Worm (Caenorhabditis elegans): ENCODE measurements around the gene K04F1.9.

DNA sequence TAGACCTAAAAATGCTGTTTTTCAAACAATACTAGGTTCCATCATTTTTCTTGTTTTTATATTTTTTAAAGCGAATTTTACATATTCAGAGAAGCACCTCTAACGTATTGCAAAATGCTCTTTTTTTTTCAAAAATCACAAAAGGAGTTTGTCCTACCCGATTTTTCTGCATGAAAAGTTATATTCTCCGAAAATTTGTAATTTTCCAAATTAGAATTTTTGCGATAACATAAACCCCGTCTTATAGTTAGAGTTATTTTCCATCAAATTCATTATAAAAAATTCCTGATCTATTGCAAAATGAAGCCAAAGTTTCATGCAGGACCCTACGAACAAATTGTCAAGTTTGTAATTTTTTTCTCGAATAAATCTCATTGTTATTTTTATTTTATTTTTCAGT is 43.4 kb downstream of the K04F1.9 start, which contains the start of gene srw-99:
- TF ChIP-seq mep-1 (tag; optimal IDR thresholded peaks at IDR 0.05) (no peak), rbr-2 (tag; optimal IDR thresholded peaks at IDR 0.05) (no peak), fos-1 (tag; optimal IDR thresholded peaks at IDR 0.05) (no peak), set-16 (GFP tag; IDR thresholded peaks at IDR 0.05) (no peak), duxl-1 (tag; optimal IDR thresholded peaks at IDR 0.05; ENCODE audit: poor library complexity) (no peak), nhr-48 (tag; optimal IDR thresholded peaks at IDR 0.05) (no peak), saeg-2 (GFP tag; IDR thresholded peaks at IDR 0.05) (no peak), R02D3.7 (tag; optimal IDR thresholded peaks at IDR 0.05) (no peak), lin-39 (tag; optimal IDR thresholded peaks at IDR 0.05) (no peak), nhr-28 (tag; optimal IDR thresholded peaks at IDR 0.05) (no peak), unc-62 (GFP tag; optimal IDR thresholded peaks at IDR 0.05 in 1 of 2) (no peak), unc-62 (tag; optimal IDR thresholded peaks at IDR 0.05) (no peak), egl-27 (tag; optimal IDR thresholded peaks at IDR 0.05) (no peak), F44E2.7 (GFP tag; IDR thresholded peaks at IDR 0.05) (no peak), unc-130 (GFP tag; optimal IDR thresholded peaks at IDR 0.05) (no peak)

All from whole organism, L4 larva.